Worm (Caenorhabditis elegans) whole organism, L1 larva: ENCODE measurements around the gene osm-9.
A peak's percentile ranks its signal among the peaks of the same experiment; 100 is the strongest.

Source experiments
- C04F5.9 ChIP-seq: sonication (generic microtip); optimal IDR thresholded peaks from 2 replicates; lab custom pipeline; 2016; ENCODE audit warnings: missing genetic modification characterization, missing compliant biosample characterization
- C16A3.4 ChIP-seq: fragments of 150-350 bp; optimal IDR thresholded peaks from 2 replicates; lab custom pipeline; 2014; ENCODE audit warnings: missing biosample characterization, missing genetic modification characterization
- F16B12.6 ChIP-seq: fragments of 150-350 bp; optimal IDR thresholded peaks from 2 replicates; lab custom pipeline; 2014; ENCODE audit warnings: missing biosample characterization, missing genetic modification characterization
- Y116A8C.19 ChIP-seq: sonication (generic microtip); optimal IDR thresholded peaks from 2 replicates; lab custom pipeline; 2016; ENCODE audit warnings: missing compliant biosample characterization, missing genetic modification characterization, borderline replicate concordance
- blmp-1 ChIP-seq: fragments of 150-350 bp; optimal IDR thresholded peaks from 2 replicates; lab custom pipeline; 2014; ENCODE audit warnings: missing biosample characterization, missing genetic modification characterization
- ceh-82 ChIP-seq, 3 experiments: fragments of 150-350 bp in 1 of 3; sonication (generic microtip) in 2 of 3; optimal IDR thresholded peaks; 2 replicates each; lab custom pipeline; 2014 to 2017; ENCODE audit warnings: missing biosample characterization in 3 of 3, missing genetic modification characterization in 3 of 3
- ceh-90 ChIP-seq: sonication (generic microtip); optimal IDR thresholded peaks from 2 replicates; lab custom pipeline; 2016; ENCODE audit warnings: missing genetic modification characterization, missing compliant biosample characterization
- dpl-1 ChIP-seq, 3 experiments: fragments of 150-350 bp in 2 of 3; sonication (generic microtip) in 1 of 3; optimal IDR thresholded peaks; 2 replicates each; lab custom pipeline; 2014 to 2017; ENCODE audit warnings: missing biosample characterization in 3 of 3, missing genetic modification characterization in 3 of 3, missing genetic modification reagents in 3 of 3
- dsc-1 ChIP-seq: sonication (generic microtip); optimal IDR thresholded peaks from 2 replicates; lab custom pipeline; 2016; ENCODE audit warnings: mild to moderate bottlenecking, missing genetic modification characterization, missing compliant biosample characterization
- efl-1 ChIP-seq, 4 experiments: fragments of 150-350 bp; optimal IDR thresholded peaks in 3 of 4; peaks in 1 of 4; 1 replicate in 1 of 4; 2 replicates in 3 of 4; lab custom pipeline; 2014; ENCODE audit warnings: missing biosample characterization in 2 of 4, missing genetic modification characterization in 2 of 4, missing genetic modification reagents in 2 of 4
- egl-13 ChIP-seq: sonication (generic microtip); optimal IDR thresholded peaks from 2 replicates; lab custom pipeline; 2016; ENCODE audit warnings: missing genotype, missing genetic modification reagents, missing genetic modification characterization, missing compliant biosample characterization
- egl-27 ChIP-seq, 2 experiments: fragments of 150-350 bp in 1 of 2; sonication (generic microtip); optimal IDR thresholded peaks; 3 replicates each; lab custom pipeline; 2017 to 2018; ENCODE audit warnings: missing biosample characterization in 2 of 2, missing genetic modification characterization in 2 of 2, missing genetic modification reagents in 2 of 2
- elt-2 ChIP-seq: sonication (generic microtip); optimal IDR thresholded peaks from 2 replicates; lab custom pipeline; 2016; ENCODE audit warnings: missing genetic modification characterization, mild to moderate bottlenecking, inconsistent platforms, missing compliant biosample characterization, missing genetic modification reagents
- fkh-10 ChIP-seq: sonication (generic microtip); optimal IDR thresholded peaks from 2 replicates; lab custom pipeline; 2017; ENCODE audit warnings: missing biosample characterization, missing genetic modification reagents, missing genetic modification characterization
- lin-13 ChIP-seq: fragments of 150-350 bp; optimal IDR thresholded peaks from 2 replicates; lab custom pipeline; 2014; ENCODE audit warnings: missing biosample characterization, missing genetic modification reagents, missing genetic modification characterization
- lin-14 ChIP-seq: fragments of 200-800 bp; sonication (Bioruptor generic); optimal IDR thresholded peaks from 2 replicates; lab custom pipeline; 2018; ENCODE audit warnings: mild to moderate bottlenecking, missing genetic modification characterization, moderate library complexity, missing compliant biosample characterization
- lsy-2 ChIP-seq, 2 experiments: fragments of 150-350 bp; optimal IDR thresholded peaks; 2 replicates each; lab custom pipeline; 2014; ENCODE audit warnings: missing biosample characterization in 2 of 2, missing genetic modification characterization in 2 of 2
- mab-9 ChIP-seq: fragments of 200-800 bp; sonication (Bioruptor generic); IDR thresholded peaks from 2 replicates; pipeline ENCODE4 v1.3.6; 2022; ENCODE audit warnings: missing genetic modification reagents, missing genetic modification characterization, missing compliant biosample characterization
- mdl-1 ChIP-seq, 2 experiments: fragments of 150-350 bp; optimal IDR thresholded peaks; 2 replicates each; lab custom pipeline; 2014 to 2017; ENCODE audit warnings: missing biosample characterization in 2 of 2, missing genetic modification characterization in 2 of 2, inconsistent platforms in 1 of 2
- mef-2 ChIP-seq: fragments of 150-350 bp; optimal IDR thresholded peaks from 2 replicates; lab custom pipeline; 2014; ENCODE audit warnings: missing biosample characterization, missing genetic modification characterization
- nhr-28 ChIP-seq: fragments of 150-350 bp; optimal IDR thresholded peaks from 2 replicates; lab custom pipeline; 2014; ENCODE audit warnings: missing biosample characterization, missing genetic modification characterization
- nhr-47 ChIP-seq: sonication (generic microtip); optimal IDR thresholded peaks from 2 replicates; lab custom pipeline; 2016; ENCODE audit warnings: mild to moderate bottlenecking, missing genetic modification characterization, moderate library complexity, missing compliant biosample characterization
- nhr-71 ChIP-seq: sonication (generic microtip); optimal IDR thresholded peaks from 2 replicates; lab custom pipeline; 2016; ENCODE audit warnings: mild to moderate bottlenecking, missing genetic modification characterization, moderate library complexity, missing compliant biosample characterization
- nhr-84 ChIP-seq: sonication (generic microtip); optimal IDR thresholded peaks from 2 replicates; lab custom pipeline; 2017; ENCODE audit warnings: missing biosample characterization, missing genetic modification characterization
- pqm-1 ChIP-seq: sonication (generic microtip); optimal IDR thresholded peaks from 3 replicates; lab custom pipeline; 2017; ENCODE audit warnings: missing biosample characterization, missing genetic modification characterization
- skn-1 ChIP-seq: fragments of 150-350 bp; optimal IDR thresholded peaks from 2 replicates; lab custom pipeline; 2014; ENCODE audit warnings: missing biosample characterization, missing genetic modification characterization
- sox-4 ChIP-seq: sonication (generic microtip); optimal IDR thresholded peaks from 2 replicates; lab custom pipeline; 2016; ENCODE audit warnings: missing genetic modification characterization, missing compliant biosample characterization
- sup-37 ChIP-seq: fragments of 200-800 bp; sonication (Bioruptor generic); optimal IDR thresholded peaks from 2 replicates; lab custom pipeline; 2018; ENCODE audit warnings: mild to moderate bottlenecking, missing genetic modification characterization, missing compliant biosample characterization
- swsn-7 ChIP-seq: sonication (generic microtip); optimal IDR thresholded peaks from 2 replicates; lab custom pipeline; 2016; ENCODE audit warnings: missing genetic modification characterization, missing compliant biosample characterization
- tbx-2 ChIP-seq: sonication (generic microtip); optimal IDR thresholded peaks from 2 replicates; lab custom pipeline; 2016; ENCODE audit warnings: missing genetic modification characterization, missing compliant biosample characterization
- unc-130 ChIP-seq: fragments of 150-350 bp; optimal IDR thresholded peaks from 2 replicates; lab custom pipeline; 2017; ENCODE audit warnings: missing biosample characterization, missing genetic modification characterization, inconsistent platforms
- unc-86 ChIP-seq: sonication (generic microtip); optimal IDR thresholded peaks from 2 replicates; lab custom pipeline; 2016; ENCODE audit warnings: missing genetic modification characterization, missing compliant biosample characterization
- vab-15 ChIP-seq: sonication (generic microtip); optimal IDR thresholded peaks from 2 replicates; lab custom pipeline; 2017; ENCODE audit warnings: missing genotype, mild to moderate bottlenecking, missing genetic modification characterization, missing compliant biosample characterization
- xbp-1 ChIP-seq: sonication (generic microtip); optimal IDR thresholded peaks from 2 replicates; lab custom pipeline; 2016; ENCODE audit warnings: missing genetic modification characterization, missing compliant biosample characterization
- zip-4 ChIP-seq: fragments of 200-800 bp; sonication (Bioruptor generic); optimal IDR thresholded peaks from 2 replicates; lab custom pipeline; 2018; ENCODE audit warnings: mild to moderate bottlenecking, missing genetic modification characterization, moderate library complexity, missing compliant biosample characterization

The osm-9 gene

DNA sequence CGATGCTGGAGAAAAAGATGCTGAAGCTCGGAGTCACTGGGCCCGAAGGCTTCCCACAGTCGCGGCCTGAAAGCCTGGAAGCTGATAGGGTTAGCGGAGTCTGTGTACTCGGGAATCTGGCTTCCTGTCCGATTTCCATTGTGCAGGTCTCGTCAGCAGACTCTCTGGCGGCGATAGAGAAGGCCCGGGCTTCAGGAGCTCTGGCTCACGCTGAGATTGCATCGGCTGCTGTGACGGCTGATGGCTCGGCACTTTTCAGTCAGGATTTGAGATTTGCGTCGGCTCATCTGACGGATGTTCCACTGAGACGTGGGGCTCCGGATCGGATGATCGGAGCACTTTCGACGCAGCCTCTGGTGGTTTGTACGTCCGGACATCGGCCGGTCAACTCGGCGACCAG is 33.8 kb downstream of the osm-9 start:
- TF ChIP-seq ceh-82 (tag; optimal IDR thresholded peaks at IDR 0.05; lab: Kevin White, UChicago) = no peak
- no peak for TF ChIP-seq pqm-1
- no peak for TF ChIP-seq egl-27 (tag; optimal IDR thresholded peaks at IDR 0.05; lab: Kevin White, UChicago)
- no peak for TF ChIP-seq unc-130 (tag; lab: Kevin White, UChicago)
- TF ChIP-seq sup-37 (GFP tag; lab: Kevin White, UChicago) = no peak
- TF ChIP-seq Y116A8C.19 (tag; lab: Kevin White, UChicago) = no peak
- no peak for TF ChIP-seq swsn-7 (tag; lab: Kevin White, UChicago)
- no peak for TF ChIP-seq lin-13 (GFP tag; lab: Kevin White, UChicago)
- TF ChIP-seq mdl-1 (tag; optimal IDR thresholded peaks at IDR 0.05; lab: Kevin White, UChicago) = no peak
- TF ChIP-seq sox-4 (tag; lab: Kevin White, UChicago) = no peak
- no peak for TF ChIP-seq nhr-28
- no peak for TF ChIP-seq dpl-1 (GFP tag; optimal IDR thresholded peaks at IDR 0.05; lab: Kevin White, UChicago)
- TF ChIP-seq skn-1 (tag; lab: Kevin White, UChicago) = no peak
- TF ChIP-seq mab-9 (GFP tag; lab: Robert Waterston, UW) = no peak
- no peak for TF ChIP-seq lsy-2 (tag; optimal IDR thresholded peaks at IDR 0.05; lab: Kevin White, UChicago)
- no peak for TF ChIP-seq C04F5.9 (tag; lab: Kevin White, UChicago)
- TF ChIP-seq ceh-90 (tag; lab: Kevin White, UChicago) = no peak
- TF ChIP-seq vab-15 (tag; lab: Kevin White, UChicago) = no peak
- TF ChIP-seq elt-2 (tag; lab: Kevin White, UChicago) = no peak
- no peak for TF ChIP-seq F16B12.6

DNA sequence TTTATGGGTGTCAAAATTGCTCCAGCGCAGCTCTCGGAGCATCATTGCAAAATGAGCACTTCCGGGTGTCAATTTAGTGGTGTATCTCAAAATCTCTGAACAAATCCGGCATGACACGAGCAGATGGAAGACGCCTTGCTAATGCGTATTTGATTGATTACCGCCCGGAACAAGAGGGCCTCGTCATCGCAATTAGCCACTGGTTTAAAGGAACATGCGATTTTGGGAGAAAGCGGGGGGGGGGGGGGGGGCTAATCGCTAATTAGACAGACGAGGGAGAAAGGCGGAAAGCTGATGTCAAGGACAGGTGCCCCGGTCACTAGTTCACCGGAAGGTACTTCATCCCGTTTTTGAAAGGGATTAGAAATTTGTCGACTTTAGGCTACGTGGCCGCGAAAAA is 35.5 kb downstream of the osm-9 start:
- TF ChIP-seq blmp-1 (tag; lab: Kevin White, UChicago) = peak; percentile 47
- TF ChIP-seq lin-13 (GFP tag; lab: Kevin White, UChicago) = no peak
- TF ChIP-seq lin-14 = peak; percentile 26

DNA sequence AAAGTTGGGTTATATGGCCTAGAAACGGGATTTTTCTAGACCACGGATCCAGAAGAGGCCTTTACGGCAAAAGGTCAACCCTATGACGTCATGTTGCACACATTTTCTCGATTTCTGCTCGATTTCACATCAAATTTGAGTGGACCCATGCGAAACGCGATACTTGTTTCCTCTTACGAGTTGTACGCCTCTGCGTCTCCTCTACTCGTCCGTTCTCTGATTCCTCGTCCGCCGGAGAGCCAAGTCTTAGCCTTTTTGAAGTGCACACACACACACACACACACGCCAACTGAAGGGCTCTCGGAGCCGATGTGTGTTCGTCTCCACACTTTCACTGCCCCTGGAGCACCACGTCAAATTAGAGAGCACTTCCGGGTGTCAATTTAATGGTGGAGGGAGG is 36.3 kb downstream of the osm-9 start:
- TF ChIP-seq efl-1 (optimal IDR thresholded peaks at IDR 0.05; lab: Kevin White, UChicago) = no peak
- TF ChIP-seq efl-1 (GFP tag; optimal IDR thresholded peaks at IDR 0.05 in 1 of 2; lab: Kevin White, UChicago) = peak in 1 of 2 experiments; percentile 72
- peak; percentile 13 for TF ChIP-seq xbp-1 (tag; lab: Kevin White, UChicago)
- TF ChIP-seq egl-13 (tag; lab: Kevin White, UChicago) = peak; percentile 44
- peak; percentile 27 for TF ChIP-seq nhr-47
- peak; percentile 12 for TF ChIP-seq unc-86 (tag; lab: Kevin White, UChicago)
- peak; percentile 38 for TF ChIP-seq fkh-10 (GFP tag; lab: Kevin White, UChicago)
- no peak for TF ChIP-seq dpl-1 (GFP tag; optimal IDR thresholded peaks at IDR 0.05; lab: Kevin White, UChicago)
- no peak for TF ChIP-seq Y116A8C.19 (tag; lab: Kevin White, UChicago)
- peak; percentile 14 for TF ChIP-seq swsn-7 (tag; lab: Kevin White, UChicago)
- TF ChIP-seq mab-9 (GFP tag; lab: Robert Waterston, UW) = 0 out of 2 replicates have a peak, but pooled peaks have one; percentile 26
- TF ChIP-seq tbx-2 = peak; percentile 27
- TF ChIP-seq nhr-71 (tag; lab: Kevin White, UChicago) = peak; percentile 31
- TF ChIP-seq ceh-82 (tag; optimal IDR thresholded peaks at IDR 0.05; lab: Kevin White, UChicago) = peak in 1 of 3 experiments; percentile 38
- TF ChIP-seq nhr-84 = no peak
- TF ChIP-seq lin-14 = peak; percentile 73
- TF ChIP-seq C04F5.9 (tag; lab: Kevin White, UChicago) = no peak
- peak; percentile 61 for TF ChIP-seq dsc-1 (tag; lab: Kevin White, UChicago)

DNA sequence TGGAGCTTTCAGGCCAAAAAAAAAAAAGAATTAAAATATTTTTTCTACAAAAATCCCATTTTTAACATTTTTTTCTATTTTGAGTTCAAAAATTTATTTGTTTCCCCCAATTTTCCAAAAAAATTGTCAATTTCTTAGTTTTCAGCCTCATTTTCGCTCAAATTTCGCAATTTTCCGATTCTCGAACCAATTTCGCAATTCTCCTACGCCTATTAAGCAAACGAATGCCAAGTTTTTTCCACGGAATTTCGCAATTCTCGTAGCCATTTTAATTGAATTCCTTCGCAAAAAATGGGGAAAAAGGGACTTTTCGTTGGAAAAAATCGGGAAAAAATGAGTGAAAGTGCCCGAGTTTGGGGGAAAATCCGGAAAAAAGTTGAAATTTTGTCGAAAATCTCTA is 36.9 kb downstream of the osm-9 start:
- TF ChIP-seq mef-2 (no peak), ceh-82 (tag; optimal IDR thresholded peaks at IDR 0.05; lab: Kevin White, UChicago) (peak; percentile 23 to 66 (median 33)), C16A3.4 (tag; lab: Kevin White, UChicago) (no peak), skn-1 (tag; lab: Kevin White, UChicago) (peak; percentile 70), nhr-84 (no peak), efl-1 (optimal IDR thresholded peaks at IDR 0.05; lab: Kevin White, UChicago) (peak in 1 of 2 experiments; percentile 10), efl-1 (GFP tag; optimal IDR thresholded peaks at IDR 0.05 in 1 of 2; lab: Kevin White, UChicago) (no peak), lin-14 (peak; percentile 28), lsy-2 (tag; optimal IDR thresholded peaks at IDR 0.05; lab: Kevin White, UChicago) (peak in 1 of 2 experiments; percentile 10), ceh-90 (tag; lab: Kevin White, UChicago) (peak; percentile 1), zip-4 (GFP tag; lab: Kevin White, UChicago) (peak; percentile 64)
- TF ChIP-seq, all 84 proteins: peak for 7
